Worm (Caenorhabditis elegans) whole organism, dauer: ENCODE results near the gene cutl-16.

ENCODE experiments used
- unc-62 ChIP-seq: sonication (generic microtip); optimal IDR thresholded peaks from 2 replicates; lab custom pipeline; 2017; ENCODE audit warnings: missing biosample characterization, missing genetic modification reagents, missing genetic modification characterization

The cutl-16 gene

ce11 chrII:6448189-6448588 is 7.0 kb downstream of the cutl-16 start:
- TF ChIP-seq unc-62 (GFP tag; lab: Kevin White, UChicago) = no peak

ce11 chrII:6448656-6449055 is 7.4 kb downstream of the cutl-16 start:
- TF ChIP-seq unc-62 (GFP tag; lab: Kevin White, UChicago) = no peak

ce11 chrII:6449656-6450055 is 8.4 kb downstream of the cutl-16 start, which contains the start of gene nhr-22:
Gene nhr-22, minus strand, starts transcription at chrII:6449792.
- TF ChIP-seq unc-62 (GFP tag; lab: Kevin White, UChicago) = no peak

- no peak for TF ChIP-seq unc-62 (GFP tag; lab: Kevin White, UChicago)
Measured at ce11 chrII:6453341-6453806, 12.1 kb downstream of the cutl-16 start, which contains the start of gene atg-16.2. Gene atg-16.2, minus strand, starts transcription at chrII:6453391.

- TF ChIP-seq unc-62 (GFP tag; lab: Kevin White, UChicago) = no peak
Measured at ce11 chrII:6454671-6455070, 13.4 kb downstream of the cutl-16 start, which contains the start of gene aptf-1. Gene aptf-1, plus strand, starts transcription at chrII:6454971.

- no peak for TF ChIP-seq unc-62 (GFP tag; lab: Kevin White, UChicago)
Measured at ce11 chrII:6469340-6469739, 28.1 kb downstream of the cutl-16 start.

- TF ChIP-seq unc-62 (GFP tag; lab: Kevin White, UChicago) = no peak
Measured at ce11 chrII:6470985-6471384, 29.8 kb downstream of the cutl-16 start, which contains the start of gene dgk-5. Gene dgk-5, minus strand, starts transcription at chrII:6471085.

ce11 chrII:6475180-6475737 is 34.0 kb downstream of the cutl-16 start, which contains the start of gene T28D9.16:
Gene T28D9.16, plus strand, starts transcription at chrII:6475687.
- no peak for TF ChIP-seq unc-62 (GFP tag; lab: Kevin White, UChicago)

- no peak for TF ChIP-seq unc-62 (GFP tag; lab: Kevin White, UChicago)
Measured at ce11 chrII:6476655-6477054, 35.4 kb downstream of the cutl-16 start, which contains the start of gene T28D9.4. Gene T28D9.4, plus strand, starts transcription at chrII:6476955.

ce11 chrII:6482102-6482501 is 40.9 kb downstream of the cutl-16 start, which contains the start of gene del-10:
Gene del-10, minus strand, starts transcription at chrII:6482125.
- TF ChIP-seq unc-62 (GFP tag; lab: Kevin White, UChicago) = no peak

- TF ChIP-seq unc-62 (GFP tag; lab: Kevin White, UChicago) = no peak
Measured at ce11 chrII:6482762-6483161, 41.5 kb downstream of the cutl-16 start.

- TF ChIP-seq unc-62 (GFP tag; lab: Kevin White, UChicago) = no peak
Measured at ce11 chrII:6484876-6485526, 43.8 kb downstream of the cutl-16 start, which contains the start of the genes lido-16 and plpp-1.2. Gene lido-16, minus strand, starts transcription at chrII:6484976. Gene plpp-1.2, plus strand, starts transcription at chrII:6485476.

- no peak for TF ChIP-seq unc-62 (GFP tag; lab: Kevin White, UChicago)
Measured at ce11 chrII:6486344-6486743, 45.1 kb downstream of the cutl-16 start.

ce11 chrII:6489711-6490184 is 48.5 kb downstream of the cutl-16 start, which contains the start of the genes snr-3 and rsp-5:
Gene snr-3, minus strand, starts transcription at chrII:6489761.
Gene rsp-5, plus strand, starts transcription at chrII:6490165.
- TF ChIP-seq unc-62 (GFP tag; lab: Kevin White, UChicago) = no peak

- no peak for TF ChIP-seq unc-62 (GFP tag; lab: Kevin White, UChicago)
Measured at ce11 chrII:6491187-6491586, 50.0 kb downstream of the cutl-16 start.

- TF ChIP-seq unc-62 (GFP tag; lab: Kevin White, UChicago) = no peak
Measured at ce11 chrII:6491817-6492452, 50.7 kb downstream of the cutl-16 start, which contains the start of the genes T28D9.11 and T28D9.1. Gene T28D9.11, minus strand, starts transcription at chrII:6491993. Gene T28D9.1, plus strand, starts transcription at chrII:6492402.
